Worm (Caenorhabditis elegans) whole organism, L2 larva: ENCODE measurements around the gene lido-5.

Source experiments
- F13H6.1 ChIP-seq: sonication (generic microtip); optimal IDR thresholded peaks from 2 replicates; lab custom pipeline; 2016; ENCODE audit warnings: missing genetic modification characterization, missing compliant biosample characterization
- ama-1 ChIP-seq: fragments of 150-350 bp; optimal IDR thresholded peaks from 2 replicates; lab custom pipeline; 2018; ENCODE audit warnings: inconsistent platforms
- blmp-1 ChIP-seq: sonication (generic microtip); optimal IDR thresholded peaks from 2 replicates; lab custom pipeline; 2017; ENCODE audit warnings: missing genetic modification characterization, mild to moderate bottlenecking, missing compliant biosample characterization, antibody characterized with exemption, moderate library complexity; ENCODE audit not compliant: insufficient read depth
- crh-2 ChIP-seq: sonication (generic microtip); optimal IDR thresholded peaks from 2 replicates; lab custom pipeline; 2017; ENCODE audit warnings: missing biosample characterization, missing genetic modification characterization
- egl-27 ChIP-seq: sonication (generic microtip); optimal IDR thresholded peaks from 3 replicates; lab custom pipeline; 2017; ENCODE audit warnings: missing biosample characterization, missing genetic modification reagents, missing genetic modification characterization
- elt-1 ChIP-seq: fragments of 150-350 bp; optimal IDR thresholded peaks from 2 replicates; lab custom pipeline; 2014; ENCODE audit warnings: missing biosample characterization, missing genetic modification characterization
- fos-1 ChIP-seq: fragments of 150-350 bp; optimal IDR thresholded peaks from 2 replicates; lab custom pipeline; 2014; ENCODE audit warnings: missing biosample characterization, missing genetic modification characterization
- lin-11 ChIP-seq: fragments of 150-350 bp; sonication (generic microtip); optimal IDR thresholded peaks from 2 replicates; lab custom pipeline; 2014; ENCODE audit warnings: missing biosample characterization, missing genetic modification characterization, inconsistent platforms, mixed read lengths
- lin-13 ChIP-seq: fragments of 150-350 bp; optimal IDR thresholded peaks from 2 replicates; lab custom pipeline; 2014; ENCODE audit warnings: missing biosample characterization, missing genetic modification reagents, missing genetic modification characterization
- lin-39 ChIP-seq: fragments of 150-350 bp; optimal IDR thresholded peaks from 2 replicates; lab custom pipeline; 2014; ENCODE audit warnings: missing biosample characterization, missing genetic modification reagents, missing genetic modification characterization
- mab-5 ChIP-seq: fragments of 150-350 bp; optimal IDR thresholded peaks from 2 replicates; lab custom pipeline; 2014; ENCODE audit warnings: missing biosample characterization, missing genetic modification characterization
- nhr-11 ChIP-seq: fragments of 150-350 bp; optimal IDR thresholded peaks from 2 replicates; lab custom pipeline; 2014; ENCODE audit warnings: missing biosample characterization, missing genetic modification characterization
- nhr-12 ChIP-seq: fragments of 150-350 bp; optimal IDR thresholded peaks from 2 replicates; lab custom pipeline; 2014; ENCODE audit warnings: missing biosample characterization, missing genetic modification characterization
- nhr-129 ChIP-seq: fragments of 150-350 bp; optimal IDR thresholded peaks from 2 replicates; lab custom pipeline; 2014; ENCODE audit warnings: missing biosample characterization, missing genetic modification characterization
- nhr-21 ChIP-seq: fragments of 150-350 bp; optimal IDR thresholded peaks from 2 replicates; lab custom pipeline; 2014; ENCODE audit warnings: missing biosample characterization, missing genetic modification characterization
- nhr-23 ChIP-seq: fragments of 150-350 bp; optimal IDR thresholded peaks from 2 replicates; lab custom pipeline; 2014; ENCODE audit warnings: missing biosample characterization, missing genetic modification reagents, missing genetic modification characterization
- nhr-25 ChIP-seq: fragments of 150-350 bp; sonication (generic microtip); optimal IDR thresholded peaks from 3 replicates; lab custom pipeline; 2014; ENCODE audit warnings: missing biosample characterization, missing genetic modification characterization
- nhr-6 ChIP-seq: fragments of 150-350 bp; optimal IDR thresholded peaks from 2 replicates; lab custom pipeline; 2014; ENCODE audit warnings: missing biosample characterization, missing genetic modification characterization
- nhr-77 ChIP-seq: fragments of 150-350 bp; optimal IDR thresholded peaks from 2 replicates; lab custom pipeline; 2014; ENCODE audit warnings: missing biosample characterization, missing genetic modification characterization
- sma-3 ChIP-seq: sonication (generic microtip); optimal IDR thresholded peaks from 2 replicates; lab custom pipeline; 2016; ENCODE audit warnings: missing genetic modification reagents, missing genetic modification characterization, missing compliant biosample characterization
- sma-9 ChIP-seq, 2 experiments: fragments of 150-350 bp in 1 of 2; sonication (generic microtip) in 1 of 2; optimal IDR thresholded peaks; 2 replicates each; lab custom pipeline; 2014 to 2016; ENCODE audit warnings: missing genetic modification characterization in 2 of 2, mild to moderate bottlenecking in 1 of 2, missing biosample characterization in 1 of 2, missing compliant biosample characterization in 1 of 2, missing genetic modification reagents in 1 of 2, moderate library complexity in 1 of 2
- ztf-4 ChIP-seq: fragments of 150-350 bp; optimal IDR thresholded peaks from 2 replicates; lab custom pipeline; 2014; ENCODE audit warnings: missing biosample characterization, missing genetic modification characterization

lido-5 gene

ce11 chrX:17063749-17064252 is 46.7 kb downstream of the lido-5 start (continued):
- TF ChIP-seq sma-3 (peak; percentile 82), lin-13 (GFP tag; lab: Kevin White, UChicago) (no peak), elt-1 (tag; lab: Kevin White, UChicago) (no peak)

ce11 chrX:17062165-17062564 is 48.3 kb downstream of the lido-5 start:
- peak; percentile 71 for TF ChIP-seq blmp-1
- TF ChIP-seq ama-1, result peak; percentile 6
- peak; percentile 3 for TF ChIP-seq crh-2 (tag; lab: Kevin White, UChicago)
- TF ChIP-seq sma-3, result peak; percentile 8
- TF ChIP-seq nhr-21 (tag; lab: Kevin White, UChicago), result peak; percentile 22
- TF ChIP-seq sma-9 (GFP tag; optimal IDR thresholded peaks at IDR 0.05; lab: Kevin White, UChicago), result peak; percentile 57
- TF ChIP-seq sma-9 (tag; optimal IDR thresholded peaks at IDR 0.05; lab: Kevin White, UChicago), result no peak
- TF ChIP-seq nhr-129 (tag; lab: Kevin White, UChicago), result peak; percentile 54
- TF ChIP-seq ztf-4 (tag; lab: Kevin White, UChicago), result no peak
- no peak for TF ChIP-seq nhr-6 (tag; lab: Kevin White, UChicago)

- no peak for TF ChIP-seq nhr-12 (tag; lab: Kevin White, UChicago)
- TF ChIP-seq nhr-23 (tag; lab: Kevin White, UChicago), result no peak
- no peak for TF ChIP-seq fos-1 (tag; lab: Kevin White, UChicago)
- TF ChIP-seq lin-11 (tag; lab: Kevin White, UChicago), result no peak
- no peak for TF ChIP-seq egl-27
- no peak for TF ChIP-seq elt-1 (tag; lab: Kevin White, UChicago)
- no peak for TF ChIP-seq nhr-11 (tag; lab: Kevin White, UChicago)
- TF ChIP-seq sma-3, result no peak
- no peak for TF ChIP-seq nhr-77 (tag; lab: Kevin White, UChicago)
- no peak for TF ChIP-seq sma-9 (GFP tag; optimal IDR thresholded peaks at IDR 0.05; lab: Kevin White, UChicago)
- no peak for TF ChIP-seq sma-9 (tag; optimal IDR thresholded peaks at IDR 0.05; lab: Kevin White, UChicago)
- no peak for TF ChIP-seq ama-1
- no peak for TF ChIP-seq ztf-4 (tag; lab: Kevin White, UChicago)
- no peak for TF ChIP-seq F13H6.1 (tag; lab: Kevin White, UChicago)
- TF ChIP-seq mab-5, result no peak
- TF ChIP-seq crh-2 (tag; lab: Kevin White, UChicago), result no peak
- no peak for TF ChIP-seq lin-39 (tag; lab: Kevin White, UChicago)
- no peak for TF ChIP-seq lin-13 (GFP tag; lab: Kevin White, UChicago)
- TF ChIP-seq nhr-25 (tag; lab: Kevin White, UChicago), result no peak
- TF ChIP-seq blmp-1, result no peak
Observed at ce11 chrX:17059760-17060159, 50.7 kb downstream of the lido-5 start.
